Worm (Caenorhabditis elegans) whole organism, L1 larva: ENCODE measurements around the gene gldi-1.

Source experiments
- ceh-88 ChIP-seq: fragments of 200-800 bp; sonication (Bioruptor generic); IDR thresholded peaks from 2 replicates; pipeline ENCODE4 v1.3.6; 2022; ENCODE audit warnings: missing genetic modification characterization, missing compliant biosample characterization
- nhr-28 ChIP-seq: fragments of 150-350 bp; optimal IDR thresholded peaks from 2 replicates; lab custom pipeline; 2014; ENCODE audit warnings: missing biosample characterization, missing genetic modification characterization

DNA sequence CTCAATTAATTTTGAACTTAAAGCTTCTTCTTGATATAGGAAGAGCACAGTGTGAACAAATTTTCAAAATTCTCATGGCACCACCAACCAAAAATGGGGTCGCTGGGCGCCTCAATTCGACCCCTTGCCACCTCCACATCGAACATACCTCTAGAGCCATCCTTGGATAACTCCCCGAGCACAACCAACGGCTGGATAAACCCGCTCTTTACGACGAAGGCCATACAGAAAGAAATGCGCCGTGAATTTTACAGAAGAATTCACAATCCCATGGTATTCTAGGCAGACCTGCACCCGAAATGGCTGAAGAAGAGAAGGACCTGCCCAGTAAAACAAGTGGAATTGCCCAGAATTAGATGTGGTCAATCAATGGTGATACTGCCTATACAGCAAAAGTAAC is 18.5 kb upstream of the gldi-1 start:
- TF ChIP-seq ceh-88 (GFP tag; lab: Robert Waterston, UW) (no peak), nhr-28 (tag; lab: Kevin White, UChicago) (no peak)
